Fruit fly (Drosophila melanogaster) whole organism, embryonic: ENCODE data around the gene CG10383.
A peak's percentile ranks its signal among the peaks of the same experiment; 100 is the strongest.

ENCODE experiments used
- Awh ChIP-seq: fragments of 200-800 bp; sonication (Bioruptor generic); IDR thresholded peaks from 2 replicates; pipeline ENCODE4, ENCODE4 v1.3.6; 2022; ENCODE audit warnings: missing biosample characterization, missing genetic modification characterization
- CG11398 ChIP-seq: fragments of 200-800 bp; sonication (Bioruptor generic); optimal IDR thresholded peaks from 2 replicates; lab custom pipeline; 2016; ENCODE audit warnings: missing biosample characterization, missing genetic modification characterization
- CG11695 ChIP-seq: fragments of 200-800 bp; sonication (Bioruptor generic); IDR thresholded peaks from 3 replicates; pipeline ENCODE4 v1.3.6; 2022; ENCODE audit warnings: missing biosample characterization, missing genetic modification characterization
- CG14441 ChIP-seq: fragments of 200-800 bp; sonication (Bioruptor generic); IDR thresholded peaks from 2 replicates; pipeline ENCODE4 v1.3.6; 2022; ENCODE audit warnings: missing biosample characterization, missing genetic modification characterization
- CG17186 ChIP-seq: fragments of 200-800 bp; sonication (Bioruptor generic); optimal IDR thresholded peaks from 3 replicates; lab custom pipeline; 2017; ENCODE audit warnings: missing biosample characterization, missing genetic modification reagents, missing genetic modification characterization
- CG17359 ChIP-seq: fragments of 200-800 bp; sonication (Bioruptor generic); optimal IDR thresholded peaks from 3 replicates; lab custom pipeline; 2018; ENCODE audit warnings: missing biosample characterization, mild to moderate bottlenecking, missing genetic modification characterization, moderate library complexity
- CG2202 ChIP-seq: fragments of 200-800 bp; sonication (Bioruptor generic); optimal IDR thresholded peaks from 2 replicates; lab custom pipeline; 2018; ENCODE audit warnings: missing biosample characterization, mild to moderate bottlenecking, missing genetic modification characterization
- CG30431 ChIP-seq: fragments of 200-800 bp; sonication (Bioruptor generic); optimal IDR thresholded peaks from 2 replicates; lab custom pipeline; 2017; ENCODE audit warnings: missing biosample characterization, missing genetic modification characterization
- CG3281 ChIP-seq: fragments of 200-800 bp; sonication (Bioruptor generic); optimal IDR thresholded peaks from 3 replicates; lab custom pipeline; 2017; ENCODE audit warnings: missing biosample characterization, mild to moderate bottlenecking, missing genetic modification characterization
- CG6272 ChIP-seq: fragments of 200-800 bp; sonication (Bioruptor generic); IDR thresholded peaks from 2 replicates; pipeline ENCODE4 v1.3.6; 2022; ENCODE audit warnings: missing biosample characterization, missing genetic modification characterization
- CG6854 ChIP-seq: fragments of 200-800 bp; sonication (Bioruptor generic); optimal IDR thresholded peaks from 3 replicates; lab custom pipeline; 2017; ENCODE audit warnings: missing biosample characterization, mild to moderate bottlenecking, missing genetic modification characterization
- CG7357 ChIP-seq: fragments of 200-800 bp; sonication (Bioruptor generic); IDR thresholded peaks from 3 replicates; pipeline ENCODE4 v1.3.6; 2022; ENCODE audit warnings: missing biosample characterization, missing genetic modification characterization
- CG8089 ChIP-seq: fragments of 200-800 bp; sonication (Bioruptor generic); optimal IDR thresholded peaks from 3 replicates; lab custom pipeline; 2016; ENCODE audit warnings: missing biosample characterization, missing genetic modification characterization
- CG8281 ChIP-seq: fragments of 200-800 bp; sonication (Bioruptor generic); optimal IDR thresholded peaks from 2 replicates; lab custom pipeline; 2018; ENCODE audit warnings: missing biosample characterization, mild to moderate bottlenecking, missing genetic modification characterization, moderate library complexity
- CG8478 ChIP-seq: fragments of >200 bp; optimal IDR thresholded peaks from 2 replicates; lab custom pipeline; 2018
- CkIIα-i1 ChIP-seq: fragments of 200-800 bp; sonication (Bioruptor generic); IDR thresholded peaks from 2 replicates; pipeline ENCODE4 v1.3.6; 2022; ENCODE audit warnings: missing biosample characterization, missing genetic modification characterization
- Ets97D ChIP-seq: fragments of 200-800 bp; sonication (Bioruptor generic); optimal IDR thresholded peaks from 3 replicates; lab custom pipeline; 2016; ENCODE audit warnings: missing biosample characterization, missing genetic modification characterization
- HmgZ ChIP-seq: fragments of 200-800 bp; sonication (Bioruptor generic); optimal IDR thresholded peaks from 2 replicates; lab custom pipeline; 2018; ENCODE audit warnings: missing biosample characterization, mild to moderate bottlenecking, missing genetic modification characterization
- Hmr ChIP-seq: fragments of 200-800 bp; sonication (Bioruptor generic); optimal IDR thresholded peaks from 3 replicates; lab custom pipeline; 2017; ENCODE audit warnings: mild to moderate bottlenecking, missing biosample characterization, missing genetic modification reagents, missing genetic modification characterization
- Hr39 ChIP-seq: fragments of >200 bp; optimal IDR thresholded peaks from 2 replicates; lab custom pipeline; 2017
- Hsf ChIP-seq: fragments of 200-800 bp; sonication (Bioruptor generic); optimal IDR thresholded peaks from 3 replicates; lab custom pipeline; 2016; ENCODE audit warnings: missing biosample characterization, missing genetic modification characterization
- Kr ChIP-seq: fragments of 200-800 bp; sonication (Bioruptor generic); optimal IDR thresholded peaks from 2 replicates; lab custom pipeline; 2017; ENCODE audit warnings: missing biosample characterization, mild to moderate bottlenecking, missing genetic modification characterization
- Lpt ChIP-seq: fragments of >200 bp; optimal IDR thresholded peaks from 2 replicates; lab custom pipeline; 2018; ENCODE audit warnings: missing biosample characterization, missing genetic modification characterization
- MBD-R2 ChIP-seq: fragments of 200-800 bp; sonication (Bioruptor generic); IDR thresholded peaks from 2 replicates; pipeline ENCODE4 v1.3.6; 2022; ENCODE audit warnings: missing biosample characterization, missing genetic modification characterization
- Med ChIP-seq: fragments of 200-800 bp; sonication (Bioruptor generic); peaks from one replicate; lab custom pipeline; 2016; ENCODE audit warnings: missing biosample characterization, missing genetic modification characterization, mild to moderate bottlenecking, inconsistent platforms, moderate library complexity
- Oaz ChIP-seq: fragments of 200-800 bp; sonication (Bioruptor generic); IDR thresholded peaks from 2 replicates; pipeline ENCODE4 v1.3.6; 2022; ENCODE audit warnings: missing biosample characterization, missing genetic modification characterization
- Oli ChIP-seq: fragments of 200-800 bp; sonication (Bioruptor generic); optimal IDR thresholded peaks from 2 replicates; lab custom pipeline; 2018; ENCODE audit warnings: missing biosample characterization, mild to moderate bottlenecking, missing genetic modification characterization, moderate library complexity
- Scr ChIP-seq: fragments of 200-800 bp; sonication (Bioruptor generic); IDR thresholded peaks from 2 replicates; pipeline ENCODE4 v1.3.6; 2022; ENCODE audit warnings: missing biosample characterization, missing genetic modification characterization; ENCODE audit not compliant: partially characterized antibody
- ato ChIP-seq: fragments of 200-800 bp; sonication (Bioruptor generic); IDR thresholded peaks from 2 replicates; pipeline ENCODE4 v1.3.6; 2022; ENCODE audit warnings: missing biosample characterization, missing genetic modification characterization; ENCODE audit not compliant: partially characterized antibody
- bab2 ChIP-seq: fragments of 200-800 bp; sonication (Bioruptor generic); optimal IDR thresholded peaks from 2 replicates; lab custom pipeline; 2016; ENCODE audit warnings: missing biosample characterization, missing genetic modification characterization
- chm ChIP-seq: fragments of 200-800 bp; sonication (Bioruptor generic); IDR thresholded peaks from 2 replicates; pipeline ENCODE4 v1.3.6; 2022; ENCODE audit warnings: missing biosample characterization, missing genetic modification characterization
- dmrt99B ChIP-seq: fragments of 200-800 bp; sonication (Bioruptor generic); optimal IDR thresholded peaks from 2 replicates; lab custom pipeline; 2018; ENCODE audit warnings: missing biosample characterization, mild to moderate bottlenecking, missing genetic modification characterization, moderate library complexity
- dysf ChIP-seq: fragments of 200-800 bp; sonication (Bioruptor generic); IDR thresholded peaks from 3 replicates; pipeline ENCODE4 v1.3.6; 2022; ENCODE audit warnings: missing biosample characterization, missing genetic modification characterization
- emc ChIP-seq: fragments of 200-800 bp; sonication (Bioruptor generic); optimal IDR thresholded peaks from 2 replicates; lab custom pipeline; 2016; ENCODE audit warnings: missing biosample characterization, missing genetic modification characterization
- ems ChIP-seq: fragments of 200-800 bp; sonication (Bioruptor generic); optimal IDR thresholded peaks from 3 replicates; lab custom pipeline; 2016; ENCODE audit warnings: missing biosample characterization, missing genetic modification characterization
- hth ChIP-seq: fragments of >200 bp; optimal IDR thresholded peaks from 2 replicates; lab custom pipeline; 2017; ENCODE audit warnings: inconsistent platforms
- insv ChIP-seq, 2 experiments: fragments of 200-800 bp; sonication (Bioruptor generic); optimal IDR thresholded peaks; 3 replicates each; lab custom pipeline; 2016 to 2018; ENCODE audit warnings: missing biosample characterization in 2 of 2, missing genetic modification characterization in 2 of 2
- jigr1 ChIP-seq: fragments of 200-800 bp; sonication (Bioruptor generic); IDR thresholded peaks from 3 replicates; pipeline ENCODE4 v1.3.6; 2022; ENCODE audit warnings: missing biosample characterization, missing genetic modification characterization
- jing ChIP-seq: fragments of 200-800 bp; sonication (Bioruptor generic); optimal IDR thresholded peaks from 2 replicates; lab custom pipeline; 2018; ENCODE audit warnings: missing biosample characterization, mild to moderate bottlenecking, missing genetic modification characterization
- knrl ChIP-seq: fragments of 200-800 bp; sonication (Bioruptor generic); IDR thresholded peaks from 3 replicates; pipeline ENCODE4 v1.3.6; 2022; ENCODE audit warnings: missing biosample characterization, missing genetic modification characterization; ENCODE audit not compliant: partially characterized antibody
- lov ChIP-seq, 2 experiments: fragments of 200-800 bp in 1 of 2; fragments of >200 bp in 1 of 2; sonication (Bioruptor generic) in 1 of 2; IDR thresholded peaks in 1 of 2; optimal IDR thresholded peaks in 1 of 2; 2 replicates in 1 of 2; 3 replicates in 1 of 2; pipeline versions ENCODE4 v1.3.6 to Lab custom; 2017 to 2022; ENCODE audit warnings: missing biosample characterization in 1 of 2, missing genetic modification characterization in 1 of 2
- onecut ChIP-seq: fragments of 200-800 bp; sonication (Bioruptor generic); IDR thresholded peaks from 2 replicates; pipeline ENCODE4 v1.3.6; 2022; ENCODE audit warnings: missing biosample characterization, missing genetic modification characterization
- otp ChIP-seq: fragments of 200-800 bp; sonication (Bioruptor generic); IDR thresholded peaks from 3 replicates; pipeline ENCODE4, ENCODE4 v1.3.6; 2022; ENCODE audit warnings: missing biosample characterization, missing genetic modification characterization
- pros ChIP-seq: fragments of 200-800 bp; sonication (Bioruptor generic); optimal IDR thresholded peaks from 3 replicates; lab custom pipeline; 2019; ENCODE audit warnings: missing biosample characterization, mild to moderate bottlenecking, missing genetic modification characterization, moderate library complexity
- sd ChIP-seq: fragments of 200-800 bp; sonication (Bioruptor generic); optimal IDR thresholded peaks from 3 replicates; lab custom pipeline; 2018; ENCODE audit warnings: missing biosample characterization, mild to moderate bottlenecking, missing genetic modification characterization, moderate library complexity
- seq ChIP-seq: fragments of 200-800 bp; sonication (Bioruptor generic); IDR thresholded peaks from 2 replicates; pipeline ENCODE4 v1.3.6; 2022; ENCODE audit warnings: missing biosample characterization, missing genetic modification characterization
- slp2 ChIP-seq: fragments of 200-800 bp; sonication (Bioruptor generic); optimal IDR thresholded peaks from 2 replicates; lab custom pipeline; 2016; ENCODE audit warnings: missing biosample characterization, missing genetic modification characterization
- sna ChIP-seq: fragments of 200-800 bp; sonication (Bioruptor generic); IDR thresholded peaks from 2 replicates; pipeline ENCODE4 v1.3.6; 2022; ENCODE audit warnings: missing biosample characterization, missing genetic modification characterization; ENCODE audit not compliant: partially characterized antibody
- stwl ChIP-seq: fragments of 200-800 bp; sonication (Bioruptor generic); optimal IDR thresholded peaks from 3 replicates; lab custom pipeline; 2018; ENCODE audit warnings: missing biosample characterization, mild to moderate bottlenecking, missing genetic modification characterization, moderate library complexity
- usp ChIP-seq: fragments of >200 bp; optimal IDR thresholded peaks from 2 replicates; lab custom pipeline; 2017; ENCODE audit warnings: missing biosample characterization, missing genetic modification characterization
- wdn ChIP-seq: fragments of 200-800 bp; sonication (Bioruptor generic); IDR thresholded peaks from 2 replicates; pipeline ENCODE4 v1.3.6; 2022; ENCODE audit warnings: missing biosample characterization, missing genetic modification characterization

Gene CG10383

DNA sequence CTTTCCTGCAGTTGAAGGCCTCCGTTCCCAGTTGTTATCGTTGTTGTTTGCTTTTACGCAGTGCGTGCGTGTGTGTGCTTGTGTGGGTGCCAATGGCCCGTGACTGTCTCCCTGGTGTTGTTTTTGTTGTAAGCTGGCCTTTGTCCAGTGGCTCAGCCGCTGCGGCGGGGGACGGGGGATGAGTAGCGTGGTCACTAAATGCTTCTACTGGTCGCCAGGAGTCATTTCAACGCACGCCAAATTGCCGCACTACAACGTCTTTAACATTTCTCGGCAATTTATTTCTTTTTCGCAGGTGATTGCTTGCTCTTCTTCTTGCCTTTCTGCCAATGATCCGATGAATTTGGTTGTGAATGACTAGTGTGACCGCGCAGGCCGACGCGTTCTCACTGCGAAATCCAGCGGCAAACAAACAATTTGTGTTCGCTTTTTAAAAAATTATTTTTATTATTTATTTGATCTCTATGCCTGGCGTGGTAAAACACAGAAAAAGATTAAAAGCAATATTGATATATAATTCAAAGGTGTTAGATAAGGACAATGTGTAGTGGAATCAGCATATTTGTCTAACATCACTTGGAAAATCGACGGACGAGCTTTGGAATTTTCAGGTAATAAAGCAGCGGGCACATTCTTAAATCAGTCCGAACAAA, 13.0 kb upstream of the CG10383 start, which contains the start of the genes Faf2 and Grip71 (continued):
- TF ChIP-seq Scr (peak; percentile 57), CG7357 (GFP tag; lab: Robert Waterston, UW) (peak; percentile 100), seq (GFP tag; lab: Robert Waterston, UW) (peak; percentile 90), ems (GFP tag; lab: Kevin White, UChicago) (peak; percentile 90), Ets97D (peak; percentile 91), onecut (GFP tag; lab: Robert Waterston, UW) (peak; percentile 65), CG11695 (peak; percentile 84), ato (no peak), CkIIα-i1 (peak; percentile 71; the same call in 1 of the 2 replicates), pros (GFP tag; lab: Kevin White, UChicago) (peak; percentile 7), Oli (tag; lab: Kevin White, UChicago) (peak; percentile 86), chm (GFP tag; lab: Robert Waterston, UW) (peak; percentile 86), CG30431 (peak; percentile 94), slp2 (GFP tag; lab: Kevin White, UChicago) (peak; percentile 81), Oaz (GFP tag; lab: Robert Waterston, UW) (peak; percentile 89), CG6854 (GFP tag; lab: Kevin White, UChicago) (no peak), CG17359 (tag; lab: Kevin White, UChicago) (peak; percentile 92), CG17186 (peak; percentile 85), sna (GFP tag; lab: Robert Waterston, UW) (no peak), CG8478 (lab: Kevin White, UChicago) (peak; percentile 80), CG11398 (GFP tag; lab: Kevin White, UChicago) (peak; percentile 14), emc (peak; percentile 71), Kr (GFP tag; lab: Kevin White, UChicago) (no peak), Med (GFP tag; lab: Kevin White, UChicago) (peak; percentile 97), CG6272 (GFP tag; lab: Robert Waterston, UW) (peak; percentile 96), usp (GFP tag; lab: Kevin White, UChicago) (no peak), jigr1 (GFP tag; lab: Robert Waterston, UW) (peak; percentile 86), dysf (peak; percentile 95), wdn (GFP tag; lab: Robert Waterston, UW) (peak; percentile 93), CG8089 (GFP tag; lab: Kevin White, UChicago) (peak; percentile 33), bab2 (GFP tag; lab: Kevin White, UChicago) (peak; percentile 89), Awh (GFP tag; lab: Robert Waterston, UW) (peak; percentile 94), CG2202 (peak; percentile 73), CG8281 (peak; percentile 63), Hr39 (lab: Kevin White, UChicago) (no peak), CG14441 (peak; percentile 97), dmrt99B (tag; lab: Kevin White, UChicago) (peak; percentile 85), hth (no peak), HmgZ (peak; percentile 94), Hmr (peak; percentile 88), CG3281 (GFP tag; lab: Kevin White, UChicago) (peak; percentile 75), lov (optimal IDR thresholded peaks at IDR 0.05; lab: Kevin White, UChicago) (no peak), lov (GFP tag; IDR thresholded peaks at IDR 0.05; lab: Robert Waterston, UW) (peak; percentile 78), knrl (GFP tag; lab: Robert Waterston, UW) (peak; percentile 66), stwl (tag; lab: Kevin White, UChicago) (peak; percentile 74), insv (GFP tag; optimal IDR thresholded peaks at IDR 0.05; lab: Kevin White, UChicago) (peak in 1 of 2 experiments; percentile 59), Hsf (GFP tag; lab: Kevin White, UChicago) (peak; percentile 94), jing (GFP tag; lab: Kevin White, UChicago) (peak; percentile 85), otp (GFP tag; lab: Robert Waterston, UW) (peak; percentile 93), MBD-R2 (GFP tag; lab: Robert Waterston, UW) (peak; percentile 84), Lpt (GFP tag; lab: Kevin White, UChicago) (no peak), sd (tag; lab: Kevin White, UChicago) (peak; percentile 83)
